Fruit fly (Drosophila melanogaster) whole organism, pupa: Measurements from ENCODE around the gene PIG-P.
A peak's percentile ranks its signal among the peaks of the same experiment; 100 is the strongest.

Experiments
- CG10348 ChIP-seq: fragments of 200-800 bp; sonication (Bioruptor generic); IDR thresholded peaks from 2 replicates; pipeline ENCODE4 v1.3.6; 2022; ENCODE audit warnings: missing biosample characterization, missing genetic modification characterization
- CG12605 ChIP-seq: fragments of 200-800 bp; sonication (Bioruptor generic); IDR thresholded peaks from 2 replicates; pipeline ENCODE4 v1.3.6; 2022; ENCODE audit warnings: missing biosample characterization, missing genetic modification characterization
- CG13204 ChIP-seq: fragments of 200-800 bp; sonication (Bioruptor generic); optimal IDR thresholded peaks from 2 replicates; lab custom pipeline; 2018; ENCODE audit warnings: missing biosample characterization, mild to moderate bottlenecking, missing genetic modification characterization, moderate library complexity
- CG14655 ChIP-seq: fragments of 200-800 bp; sonication (Bioruptor generic); optimal IDR thresholded peaks from 3 replicates; lab custom pipeline; 2017; ENCODE audit warnings: mild to moderate bottlenecking, missing biosample characterization, missing genetic modification reagents, missing genetic modification characterization
- CG15710 ChIP-seq: fragments of 200-800 bp; sonication (Bioruptor generic); optimal IDR thresholded peaks from 2 replicates; lab custom pipeline; 2018; ENCODE audit warnings: missing biosample characterization, mild to moderate bottlenecking, missing genetic modification characterization, moderate library complexity
- CG17806 ChIP-seq: fragments of 200-800 bp; sonication (Bioruptor generic); optimal IDR thresholded peaks from 2 replicates; lab custom pipeline; 2018; ENCODE audit warnings: missing biosample characterization, mild to moderate bottlenecking, missing genetic modification characterization, moderate library complexity
- CG32121 ChIP-seq: fragments of 200-800 bp; sonication (Bioruptor generic); IDR thresholded peaks from 2 replicates; pipeline ENCODE4 v1.3.6; 2022; ENCODE audit warnings: missing biosample characterization, missing genetic modification characterization
- CG34367 ChIP-seq: fragments of 200-800 bp; sonication (Bioruptor generic); optimal IDR thresholded peaks from 2 replicates; lab custom pipeline; 2018; ENCODE audit warnings: missing biosample characterization, mild to moderate bottlenecking, missing genetic modification characterization
- CG4496 ChIP-seq: fragments of 200-800 bp; sonication (Bioruptor generic); IDR thresholded peaks from 3 replicates; pipeline ENCODE4 v1.3.6; 2022; ENCODE audit warnings: missing biosample characterization, missing genetic modification characterization
- CG8159 ChIP-seq: fragments of 200-800 bp; sonication (Bioruptor generic); optimal IDR thresholded peaks from 3 replicates; lab custom pipeline; 2018; ENCODE audit warnings: missing biosample characterization, mild to moderate bottlenecking, missing genetic modification characterization, moderate library complexity
- CG8301 ChIP-seq: fragments of 200-800 bp; sonication (Bioruptor generic); optimal IDR thresholded peaks from 2 replicates; lab custom pipeline; 2018; ENCODE audit warnings: missing biosample characterization, mild to moderate bottlenecking, missing genetic modification characterization
- CG9948 ChIP-seq: fragments of 200-800 bp; sonication (Bioruptor generic); optimal IDR thresholded peaks from 2 replicates; lab custom pipeline; 2018; ENCODE audit warnings: missing biosample characterization, mild to moderate bottlenecking, missing genetic modification characterization, moderate library complexity
- D1 ChIP-seq: fragments of 200-800 bp; sonication (Bioruptor generic); optimal IDR thresholded peaks from 2 replicates; lab custom pipeline; 2018; ENCODE audit warnings: missing biosample characterization, mild to moderate bottlenecking, missing genetic modification characterization, moderate library complexity
- EcR ChIP-seq: fragments of 200-800 bp; sonication (Bioruptor generic); optimal IDR thresholded peaks from 3 replicates; lab custom pipeline; 2019; ENCODE audit warnings: missing biosample characterization, missing genetic modification characterization, mild to moderate bottlenecking, moderate library complexity, missing genetic modification reagents
- Ets98B ChIP-seq: fragments of 200-800 bp; sonication (Bioruptor generic); IDR thresholded peaks from 2 replicates; pipeline ENCODE4 v1.3.6; 2022; ENCODE audit warnings: missing biosample characterization, missing genetic modification characterization
- Pif1A ChIP-seq: fragments of 200-800 bp; sonication (Bioruptor generic); optimal IDR thresholded peaks from 3 replicates; lab custom pipeline; 2016; ENCODE audit warnings: missing biosample characterization, missing genetic modification characterization
- Pif1B ChIP-seq: fragments of 200-800 bp; sonication (Bioruptor generic); optimal IDR thresholded peaks from 3 replicates; lab custom pipeline; 2016; ENCODE audit warnings: missing biosample characterization, missing genetic modification characterization
- Snoo ChIP-seq: fragments of 200-800 bp; sonication (Bioruptor generic); optimal IDR thresholded peaks from 3 replicates; lab custom pipeline; 2017; ENCODE audit warnings: missing biosample characterization, mild to moderate bottlenecking, missing genetic modification characterization, inconsistent platforms
- fd96Ca ChIP-seq: fragments of 200-800 bp; sonication (Bioruptor generic); IDR thresholded peaks from 3 replicates; pipeline ENCODE4 v1.3.6; 2022; ENCODE audit warnings: missing biosample characterization, missing genetic modification characterization
- gl ChIP-seq: fragments of 200-800 bp; sonication (Bioruptor generic); optimal IDR thresholded peaks from 2 replicates; lab custom pipeline; 2018; ENCODE audit warnings: missing biosample characterization, mild to moderate bottlenecking, missing genetic modification characterization
- rn ChIP-seq: fragments of 200-800 bp; sonication (Bioruptor generic); IDR thresholded peaks from 2 replicates; pipeline ENCODE4 v1.3.6; 2022; ENCODE audit warnings: missing biosample characterization, missing genetic modification characterization

The PIG-P gene

DNA sequence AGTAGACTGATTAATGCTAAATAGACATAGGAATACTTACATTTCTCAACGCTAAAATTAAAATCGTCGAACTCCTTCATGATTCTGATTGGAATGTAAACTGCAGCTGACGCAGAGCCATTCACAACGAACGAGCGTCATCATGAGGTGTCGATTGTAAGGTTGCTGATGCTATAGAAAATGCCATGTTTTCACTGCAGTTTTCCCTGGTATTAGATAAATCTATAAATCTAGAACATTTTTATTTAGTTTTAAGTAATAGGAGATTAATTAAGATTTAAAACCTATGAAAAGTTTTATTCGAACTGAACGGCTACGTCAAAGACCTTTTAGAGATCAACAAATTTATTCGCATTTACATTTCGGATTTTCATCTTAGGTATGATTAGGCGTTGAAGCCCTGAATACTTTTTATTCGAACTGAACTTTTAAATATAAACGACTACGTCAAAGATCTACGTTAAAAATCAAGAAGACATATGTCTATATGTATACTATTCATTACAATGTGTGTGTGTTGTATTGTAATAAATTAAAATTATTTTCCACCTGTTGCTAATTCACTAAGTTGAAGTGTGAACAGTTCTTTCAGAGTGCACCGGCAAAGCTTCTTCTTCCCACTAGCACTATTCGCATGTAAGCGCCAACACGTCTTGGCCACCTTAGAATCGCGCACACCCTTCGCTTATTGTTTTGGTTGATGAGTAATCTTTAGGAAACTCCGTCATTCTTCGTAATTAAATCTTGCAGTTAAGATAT lies 5.7 kb downstream of the PIG-P start, which contains the start of the genes Exo84 and Vps2:
TSS of gene Exo84 (minus strand) at position 108 of the 759 bp plus-strand sequence.
TSS of gene Vps2 (plus strand) at position 672 of the 759 bp plus-strand sequence.
- TF ChIP-seq CG8301 (tag; lab: Kevin White, UChicago) (no peak), CG34367 (peak; percentile 26), gl (tag; lab: Kevin White, UChicago) (no peak), CG12605 (GFP tag; lab: Robert Waterston, UW) (no peak), Snoo (peak; percentile 7), CG9948 (tag; lab: Kevin White, UChicago) (peak; percentile 47), CG15710 (tag; lab: Kevin White, UChicago) (peak; percentile 53), CG17806 (tag; lab: Kevin White, UChicago) (peak; percentile 24), CG10348 (0 out of 2 replicates have a peak, but pooled peaks have one; percentile 27)

- TF ChIP-seq CG34367: peak; percentile 93
- peak; percentile 59 for TF ChIP-seq D1 (tag; lab: Kevin White, UChicago)
- TF ChIP-seq CG14655 (GFP tag; lab: Kevin White, UChicago): peak; percentile 97
- peak; percentile 99 for TF ChIP-seq Ets98B (GFP tag; lab: Robert Waterston, UW)
- peak; percentile 95 for TF ChIP-seq CG17806 (tag; lab: Kevin White, UChicago)
- TF ChIP-seq CG4496 (GFP tag; lab: Robert Waterston, UW): peak; percentile 99
- peak; percentile 98 for TF ChIP-seq CG32121 (GFP tag; lab: Robert Waterston, UW)
- TF ChIP-seq Pif1A (GFP tag; lab: Kevin White, UChicago): peak; percentile 98
- peak; percentile 95 for TF ChIP-seq CG9948 (tag; lab: Kevin White, UChicago)
- TF ChIP-seq CG8159: peak; percentile 93
- peak; percentile 95 for TF ChIP-seq Snoo
- peak; percentile 99 for TF ChIP-seq fd96Ca (GFP tag; lab: Robert Waterston, UW)
- TF ChIP-seq CG12605 (GFP tag; lab: Robert Waterston, UW): peak; percentile 96
- peak; percentile 84 for TF ChIP-seq gl (tag; lab: Kevin White, UChicago)
- peak; percentile 91 for TF ChIP-seq CG10348
- TF ChIP-seq EcR (GFP tag; lab: Kevin White, UChicago): peak; percentile 17
- peak; percentile 96 for TF ChIP-seq CG8301 (tag; lab: Kevin White, UChicago)
- TF ChIP-seq CG15710 (tag; lab: Kevin White, UChicago): peak; percentile 94
- TF ChIP-seq CG13204 (GFP tag; lab: Kevin White, UChicago): peak; percentile 77
- peak; percentile 94 for TF ChIP-seq Pif1B
- peak; percentile 97 for TF ChIP-seq rn (GFP tag; lab: Robert Waterston, UW)
Measured at dm6 chr3R:26042131-26042885, 15.7 kb downstream of the PIG-P start.

- TF ChIP-seq EcR (GFP tag; lab: Kevin White, UChicago) (no peak), CG10348 (no peak), CG14655 (GFP tag; lab: Kevin White, UChicago) (peak; percentile 36), CG9948 (tag; lab: Kevin White, UChicago) (peak; percentile 40), Ets98B (GFP tag; lab: Robert Waterston, UW) (peak; percentile 55), CG13204 (GFP tag; lab: Kevin White, UChicago) (no peak), CG32121 (GFP tag; lab: Robert Waterston, UW) (peak; percentile 51; the same call in 1 of the 2 replicates), CG8301 (tag; lab: Kevin White, UChicago) (peak; percentile 13), Pif1A (GFP tag; lab: Kevin White, UChicago) (peak; percentile 66), Pif1B (no peak), fd96Ca (GFP tag; lab: Robert Waterston, UW) (peak; percentile 47), CG15710 (tag; lab: Kevin White, UChicago) (peak; percentile 38), CG34367 (no peak), Snoo (peak; percentile 17), CG12605 (GFP tag; lab: Robert Waterston, UW) (no peak), rn (GFP tag; lab: Robert Waterston, UW) (peak; percentile 70), CG4496 (GFP tag; lab: Robert Waterston, UW) (peak; percentile 75), gl (tag; lab: Kevin White, UChicago) (no peak), D1 (tag; lab: Kevin White, UChicago) (peak; percentile 57), CG8159 (peak; percentile 38), CG17806 (tag; lab: Kevin White, UChicago) (peak; percentile 51)
Measured at dm6 chr3R:26041417-26042101, 16.5 kb downstream of the PIG-P start, which contains the start of gene gro. Gene gro, plus strand, starts transcription at chr3R:26041736.

dm6 chr3R:26039793-26040335 lies 18.2 kb downstream of the PIG-P start:
- no peak for TF ChIP-seq Snoo
- TF ChIP-seq Ets98B (GFP tag; lab: Robert Waterston, UW): no peak
- TF ChIP-seq CG32121 (GFP tag; lab: Robert Waterston, UW): no peak
- TF ChIP-seq, all 21 proteins: peak for 0
